Worm (Caenorhabditis elegans): Measurements from ENCODE around the gene frm-7.

Gene frm-7

ce11 chrV:12331820-12332219, 29.5 kb downstream of the frm-7 start:
- TF ChIP-seq fkh-3 (tag; optimal IDR thresholded peaks at IDR 0.05) (no peak), sea-2 (GFP tag; IDR thresholded peaks at IDR 0.05) (no peak), hmg-1.2 (GFP tag; IDR thresholded peaks at IDR 0.05) (peak; percentile 64), ceh-40 (GFP tag; IDR thresholded peaks at IDR 0.05) (no peak), tbp1 (GFP tag; optimal IDR thresholded peaks at IDR 0.05) (peak; percentile 93), B0336.3 (GFP tag; IDR thresholded peaks at IDR 0.05) (no peak), D2030.7 (GFP tag; IDR thresholded peaks at IDR 0.05) (peak; percentile 51; the same call in 1 of the 2 replicates), Y56A3A.18 (GFP tag; IDR thresholded peaks at IDR 0.05) (no peak), snpc-1.3 (tag; optimal IDR thresholded peaks at IDR 0.05; ENCODE audit: insufficient read depth) (peak; percentile 41), mes-4 (tag; optimal IDR thresholded peaks at IDR 0.05) (no peak), snpc-1.1 (tag; optimal IDR thresholded peaks at IDR 0.05; ENCODE audit: insufficient read depth) (peak; percentile 26), bed-1 (GFP tag; IDR thresholded peaks at IDR 0.05) (no peak), lir-1 (GFP tag; conservative IDR thresholded peaks at IDR 0.05) (no peak), nfya-1 (tag; optimal IDR thresholded peaks at IDR 0.05; ENCODE audit: borderline replicate concordance, insufficient read depth) (no peak), pbrm-1 (GFP tag; IDR thresholded peaks at IDR 0.05) (peak; percentile 50; the same call in 1 of the 2 replicates), rec-8 (tag; optimal IDR thresholded peaks at IDR 0.05) (peak in 1 of 2 experiments; percentile 29), mcd-1 (GFP tag; IDR thresholded peaks at IDR 0.05) (peak; percentile 43; the same call in 1 of the 2 replicates), lin-35 (GFP tag; optimal IDR thresholded peaks at IDR 0.05) (peak in 1 of 3 experiments; percentile 16), xnd-1 (tag; optimal IDR thresholded peaks at IDR 0.05) (no peak), nhr-90 (tag; optimal IDR thresholded peaks at IDR 0.05) (no peak), F23B12.7 (tag; optimal IDR thresholded peaks at IDR 0.05; ENCODE audit: insufficient read depth) (peak; percentile 36), T07F8.4 (tag; optimal IDR thresholded peaks at IDR 0.05) (no peak), egl-44 (GFP tag; IDR thresholded peaks at IDR 0.05) (no peak), madf-6 (GFP tag; IDR thresholded peaks at IDR 0.05) (no peak), egl-18 (GFP tag; IDR thresholded peaks at IDR 0.05) (no peak), attf-3 (GFP tag; conservative IDR thresholded peaks at IDR 0.05) (peak; percentile 54), him-1 (tag; optimal IDR thresholded peaks at IDR 0.05) (peak; percentile 81), Y95B8A.8 (GFP tag; IDR thresholded peaks at IDR 0.05) (no peak), lsl-1 (GFP tag; optimal IDR thresholded peaks at IDR 0.05) (peak; percentile 17), dpff-1 (tag; optimal IDR thresholded peaks at IDR 0.05) (no peak), ccch-3 (GFP tag; optimal IDR thresholded peaks at IDR 0.05) (no peak), hrde-1 (tag; optimal IDR thresholded peaks at IDR 0.05; ENCODE audit: borderline replicate concordance) (peak; percentile 17), snpc-4 (GFP tag; optimal IDR thresholded peaks at IDR 0.05) (peak; percentile 24), snpc-4 (tag; optimal IDR thresholded peaks at IDR 0.05) (peak in 1 of 4 experiments; percentile 4), madf-10 (tag; optimal IDR thresholded peaks at IDR 0.05) (peak; percentile 30), snpc-3.4 (tag; optimal IDR thresholded peaks at IDR 0.05) (peak; percentile 23), madf-3 (GFP tag; IDR thresholded peaks at IDR 0.05) (peak; percentile 70; the same call in 1 of the 2 replicates), ztf-28 (GFP tag; IDR thresholded peaks at IDR 0.05) (0 out of 2 replicates have a peak, but pooled peaks have one; percentile 65), zfh-2 (GFP tag; conservative IDR thresholded peaks at IDR 0.05) (no peak), ztf-18 (tag; optimal IDR thresholded peaks at IDR 0.05) (peak; percentile 76), ceh-100 (GFP tag; IDR thresholded peaks at IDR 0.05) (no peak), die-1 (tag; optimal IDR thresholded peaks at IDR 0.05) (peak; percentile 57), ceh-27 (GFP tag; optimal IDR thresholded peaks at IDR 0.05) (peak; percentile 21), Y79H2A.3 (GFP tag; conservative IDR thresholded peaks at IDR 0.05) (no peak), ceh-79 (tag; optimal IDR thresholded peaks at IDR 0.05) (no peak), mel-28 (tag; optimal IDR thresholded peaks at IDR 0.05; ENCODE audit: borderline replicate concordance) (no peak), B0019.2 (GFP tag; conservative IDR thresholded peaks at IDR 0.05) (no peak)
